Worm (Caenorhabditis elegans) whole organism, L4/young adult: ENCODE data around the gene srxa-18.

Experiments
- W03F9.2 ChIP-seq: fragments of 150-350 bp; optimal IDR thresholded peaks from 2 replicates; lab custom pipeline; 2014; ENCODE audit warnings: missing biosample characterization, missing genetic modification characterization
- dao-5 ChIP-seq: sonication (generic microtip); optimal IDR thresholded peaks from 2 replicates; lab custom pipeline; 2016; ENCODE audit warnings: missing genotype, missing genetic modification characterization, moderate library complexity, missing compliant biosample characterization
- him-1 ChIP-seq: sonication (generic microtip); optimal IDR thresholded peaks from 2 replicates; lab custom pipeline; 2016; ENCODE audit warnings: missing genotype, missing genetic modification reagents, missing genetic modification characterization, missing compliant biosample characterization

DNA sequence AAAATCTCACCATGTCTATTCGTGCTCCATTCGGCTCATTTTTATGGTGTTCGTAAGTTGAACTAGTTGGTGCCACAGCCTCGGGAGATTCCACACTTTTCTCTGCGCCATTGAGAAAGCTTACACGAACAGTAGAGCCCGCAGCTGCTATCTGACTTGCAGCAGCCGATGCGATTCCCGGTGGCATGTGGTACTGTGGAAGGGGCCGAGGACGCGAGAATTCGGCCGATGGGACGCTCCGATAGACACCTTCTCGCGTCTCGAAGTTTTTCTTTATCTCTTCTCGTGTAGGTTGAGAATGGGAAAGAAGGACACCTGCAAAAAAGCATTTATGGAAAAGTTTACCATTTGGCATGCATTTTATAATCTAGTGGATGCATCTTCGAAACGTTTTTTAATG lies 12.5 kb upstream of the srxa-18 start:
- TF ChIP-seq W03F9.2 (tag; lab: Kevin White, UChicago) (no peak), him-1 (tag; lab: Kevin White, UChicago) (no peak), dao-5 (no peak)
